Fruit fly (Drosophila melanogaster) whole organism, embryonic: ENCODE data around the gene CG11470.
A peak's percentile ranks its signal among the peaks of the same experiment; 100 is the strongest.

Experiments used
- BEAF-32 ChIP-seq: fragments of 200-800 bp; sonication (Bioruptor generic); optimal IDR thresholded peaks from 3 replicates; lab custom pipeline; 2017; ENCODE audit warnings: missing biosample characterization, missing genetic modification characterization, mild to moderate bottlenecking, moderate library complexity, missing genetic modification reagents
- Bgb ChIP-seq: fragments of 200-800 bp; sonication (Bioruptor generic); IDR thresholded peaks from 2 replicates; pipeline ENCODE4 v1.3.6; 2022; ENCODE audit warnings: missing biosample characterization, missing genetic modification characterization; ENCODE audit not compliant: partially characterized antibody
- CG1024 ChIP-seq: fragments of 200-800 bp; sonication (Bioruptor generic); IDR thresholded peaks from 2 replicates; pipeline ENCODE4 v1.3.6; 2022; ENCODE audit warnings: missing biosample characterization, missing genetic modification characterization
- CG11456 ChIP-seq: fragments of 200-800 bp; sonication (Bioruptor generic); IDR thresholded peaks from 3 replicates; pipeline ENCODE4 v1.3.6; 2022; ENCODE audit warnings: missing biosample characterization, missing genetic modification characterization
- CG11723 ChIP-seq: fragments of 200-800 bp; sonication (Bioruptor generic); optimal IDR thresholded peaks from 2 replicates; lab custom pipeline; 2017; ENCODE audit warnings: missing biosample characterization, mild to moderate bottlenecking, missing genetic modification characterization
- CG12219 ChIP-seq: fragments of 200-800 bp; sonication (Bioruptor generic); optimal IDR thresholded peaks from 3 replicates; lab custom pipeline; 2018; ENCODE audit warnings: missing biosample characterization, mild to moderate bottlenecking, missing genetic modification characterization
- CG14965 ChIP-seq: fragments of 200-800 bp; sonication (Bioruptor generic); optimal IDR thresholded peaks from 2 replicates; lab custom pipeline; 2016; ENCODE audit warnings: missing biosample characterization, missing genetic modification characterization, borderline replicate concordance
- CG15514 ChIP-seq: fragments of 200-800 bp; sonication (Bioruptor generic); optimal IDR thresholded peaks from 3 replicates; lab custom pipeline; 2017; ENCODE audit warnings: missing biosample characterization, missing genetic modification characterization, mild to moderate bottlenecking, moderate library complexity, missing genetic modification reagents
- CG17385 ChIP-seq: fragments of 200-800 bp; sonication (Bioruptor generic); optimal IDR thresholded peaks from 3 replicates; lab custom pipeline; 2018; ENCODE audit warnings: missing biosample characterization, mild to moderate bottlenecking, missing genetic modification characterization
- CG2678 ChIP-seq: fragments of 200-800 bp; sonication (Bioruptor generic); optimal IDR thresholded peaks from 3 replicates; lab custom pipeline; 2019; ENCODE audit warnings: missing biosample characterization, mild to moderate bottlenecking, missing genetic modification characterization, moderate library complexity
- CG30020 ChIP-seq: fragments of 200-800 bp; optimal IDR thresholded peaks from 2 replicates; lab custom pipeline; 2019; ENCODE audit warnings: missing biosample characterization, mild to moderate bottlenecking, missing genetic modification characterization, moderate library complexity
- CG31388 ChIP-seq: fragments of 200-800 bp; sonication (Bioruptor generic); optimal IDR thresholded peaks from 2 replicates; lab custom pipeline; 2016; ENCODE audit warnings: missing biosample characterization, missing genetic modification characterization
- CG32532 ChIP-seq: fragments of 200-800 bp; sonication (Bioruptor generic); IDR thresholded peaks from 2 replicates; pipeline ENCODE4 v1.3.6; 2022; ENCODE audit warnings: missing biosample characterization, missing genetic modification characterization
- CG3847 ChIP-seq: fragments of 200-800 bp; sonication (Bioruptor generic); IDR thresholded peaks from 2 replicates; pipeline ENCODE4 v1.3.6; 2022; ENCODE audit warnings: missing biosample characterization, missing genetic modification characterization
- CG6683 ChIP-seq: fragments of 200-800 bp; sonication (Bioruptor generic); optimal IDR thresholded peaks from 2 replicates; lab custom pipeline; 2017; ENCODE audit warnings: missing biosample characterization, mild to moderate bottlenecking, missing genetic modification characterization, missing genetic modification reagents
- CG6854 ChIP-seq: fragments of 200-800 bp; sonication (Bioruptor generic); optimal IDR thresholded peaks from 3 replicates; lab custom pipeline; 2017; ENCODE audit warnings: missing biosample characterization, mild to moderate bottlenecking, missing genetic modification characterization
- CG7928 ChIP-seq: fragments of 200-800 bp; sonication (Bioruptor generic); optimal IDR thresholded peaks from 2 replicates; lab custom pipeline; 2017; ENCODE audit warnings: missing biosample characterization, mild to moderate bottlenecking, missing genetic modification characterization
- CG7987 ChIP-seq: fragments of 200-800 bp; sonication (Bioruptor generic); optimal IDR thresholded peaks from 2 replicates; lab custom pipeline; 2018; ENCODE audit warnings: missing biosample characterization, mild to moderate bottlenecking, missing genetic modification characterization, moderate library complexity
- CG8944 ChIP-seq: fragments of 200-800 bp; sonication (Bioruptor generic); optimal IDR thresholded peaks from 3 replicates; lab custom pipeline; 2016; ENCODE audit warnings: missing biosample characterization, missing genetic modification characterization
- CTCF ChIP-seq: fragments of 200-800 bp; sonication (Bioruptor generic); optimal IDR thresholded peaks from 2 replicates; lab custom pipeline; 2017; ENCODE audit warnings: missing biosample characterization, mild to moderate bottlenecking, missing genetic modification characterization, moderate library complexity
- Dek ChIP-seq: fragments of 200-800 bp; sonication (Bioruptor generic); optimal IDR thresholded peaks from 3 replicates; lab custom pipeline; 2019; ENCODE audit warnings: missing biosample characterization, mild to moderate bottlenecking, missing genetic modification characterization, moderate library complexity
- Dll ChIP-seq: fragments of 200-800 bp; sonication (Bioruptor generic); IDR thresholded peaks from 4 replicates; pipeline ENCODE4 v1.3.6; 2022; ENCODE audit warnings: missing biosample characterization, missing genetic modification characterization; ENCODE audit not compliant: partially characterized antibody
- E2f1 ChIP-seq: fragments of 200-800 bp; sonication (Bioruptor generic); IDR thresholded peaks from 2 replicates; pipeline ENCODE4 v1.3.6; 2022; ENCODE audit warnings: missing biosample characterization, missing genetic modification characterization
- ERR ChIP-seq: fragments of 200-800 bp; sonication (Bioruptor generic); optimal IDR thresholded peaks from 2 replicates; lab custom pipeline; 2016; ENCODE audit warnings: missing biosample characterization, missing genetic modification characterization
- HLHmδ ChIP-seq: fragments of 200-800 bp; sonication (Bioruptor generic); optimal IDR thresholded peaks from 2 replicates; lab custom pipeline; 2018; ENCODE audit warnings: missing biosample characterization, mild to moderate bottlenecking, missing genetic modification characterization, moderate library complexity
- Kr ChIP-seq: fragments of 200-800 bp; sonication (Bioruptor generic); optimal IDR thresholded peaks from 2 replicates; lab custom pipeline; 2017; ENCODE audit warnings: missing biosample characterization, mild to moderate bottlenecking, missing genetic modification characterization
- Sin3A ChIP-seq: fragments of >200 bp; optimal IDR thresholded peaks from 2 replicates; lab custom pipeline; 2018
- Sox100B ChIP-seq: fragments of 200-800 bp; sonication (Bioruptor generic); optimal IDR thresholded peaks from 3 replicates; lab custom pipeline; 2018; ENCODE audit warnings: missing biosample characterization, mild to moderate bottlenecking, missing genetic modification characterization
- Tbp ChIP-seq: fragments of >200 bp; optimal IDR thresholded peaks from 2 replicates; lab custom pipeline; 2018; ENCODE audit warnings: missing biosample characterization, missing genetic modification characterization
- Usf ChIP-seq: fragments of 200-800 bp; sonication (Bioruptor generic); optimal IDR thresholded peaks from 2 replicates; lab custom pipeline; 2017; ENCODE audit warnings: missing genotype, missing biosample characterization, missing genetic modification characterization
- ab ChIP-seq: fragments of 200-800 bp; sonication (Bioruptor generic); optimal IDR thresholded peaks from 2 replicates; lab custom pipeline; 2016; ENCODE audit warnings: missing biosample characterization, missing genetic modification characterization
- al ChIP-seq: fragments of 200-800 bp; sonication (Bioruptor generic); IDR thresholded peaks from 2 replicates; pipeline ENCODE4 v1.3.6; 2022; ENCODE audit warnings: missing biosample characterization, missing genetic modification characterization
- chm ChIP-seq: fragments of 200-800 bp; sonication (Bioruptor generic); IDR thresholded peaks from 2 replicates; pipeline ENCODE4 v1.3.6; 2022; ENCODE audit warnings: missing biosample characterization, missing genetic modification characterization
- crol ChIP-seq: fragments of 200-800 bp; sonication (Bioruptor generic); IDR thresholded peaks from 2 replicates; pipeline ENCODE4 v1.3.6; 2022; ENCODE audit warnings: missing biosample characterization, missing genetic modification characterization
- crp ChIP-seq, 2 experiments: fragments of 200-800 bp; sonication (Bioruptor generic); optimal IDR thresholded peaks; 2 replicates in 1 of 2; 3 replicates in 1 of 2; lab custom pipeline; 2017; ENCODE audit warnings: missing biosample characterization in 2 of 2, missing genetic modification characterization in 2 of 2, mild to moderate bottlenecking in 1 of 2, moderate library complexity in 1 of 2
- danr ChIP-seq: fragments of 200-800 bp; sonication (Bioruptor generic); IDR thresholded peaks from 2 replicates; pipeline ENCODE4 v1.3.6; 2022; ENCODE audit warnings: missing biosample characterization, missing genetic modification characterization
- dpn ChIP-seq, 2 experiments: fragments of 200-800 bp; sonication (Bioruptor generic); optimal IDR thresholded peaks; 3 replicates each; lab custom pipeline; 2016; ENCODE audit warnings: missing biosample characterization in 2 of 2, missing genetic modification characterization in 2 of 2
- ftz-f1 ChIP-seq: fragments of 200-800 bp; sonication (Bioruptor generic); optimal IDR thresholded peaks from 2 replicates; lab custom pipeline; 2016; ENCODE audit warnings: missing biosample characterization, missing genetic modification characterization
- hb ChIP-seq: fragments of 200-800 bp; sonication (Bioruptor generic); IDR thresholded peaks from 3 replicates; pipeline ENCODE4 v1.3.6; 2022; ENCODE audit warnings: missing biosample characterization, missing genetic modification characterization; ENCODE audit not compliant: partially characterized antibody
- hkb ChIP-seq, 2 experiments: fragments of 200-800 bp in 1 of 2; fragments of >200 bp in 1 of 2; sonication (Bioruptor generic) in 1 of 2; IDR thresholded peaks in 1 of 2; optimal IDR thresholded peaks in 1 of 2; 2 replicates each; pipeline versions ENCODE4 v1.3.6 to Lab custom; 2017 to 2022; ENCODE audit warnings: missing biosample characterization in 1 of 2, missing genetic modification characterization in 1 of 2
- kay ChIP-seq: fragments of 200-800 bp; sonication (Bioruptor generic); optimal IDR thresholded peaks from 2 replicates; lab custom pipeline; 2016; ENCODE audit warnings: missing biosample characterization, missing genetic modification characterization
- lmd ChIP-seq: fragments of 200-800 bp; sonication (Bioruptor generic); IDR thresholded peaks from 2 replicates; pipeline ENCODE4 v1.3.6; 2022; ENCODE audit warnings: missing biosample characterization, missing genetic modification characterization
- mld ChIP-seq: fragments of 200-800 bp; sonication (Bioruptor generic); IDR thresholded peaks from 3 replicates; pipeline ENCODE4 v1.3.6; 2022; ENCODE audit warnings: missing biosample characterization, missing genetic modification characterization; ENCODE audit not compliant: partially characterized antibody
- p53 ChIP-seq: fragments of 200-800 bp; sonication (Bioruptor generic); optimal IDR thresholded peaks from 2 replicates; lab custom pipeline; 2016; ENCODE audit warnings: missing biosample characterization, missing genetic modification characterization
- sc ChIP-seq, 3 experiments: fragments of >200 bp in 2 of 3; fragments of 200-800 bp in 1 of 3; sonication (Bioruptor generic) in 1 of 3; optimal IDR thresholded peaks; 2 replicates in 2 of 3; 3 replicates in 1 of 3; lab custom pipeline; 2017; ENCODE audit warnings: mild to moderate bottlenecking in 1 of 3, missing biosample characterization in 1 of 3, missing genetic modification characterization in 1 of 3, missing genetic modification reagents in 1 of 3
- sd ChIP-seq: fragments of 200-800 bp; sonication (Bioruptor generic); optimal IDR thresholded peaks from 3 replicates; lab custom pipeline; 2018; ENCODE audit warnings: missing biosample characterization, mild to moderate bottlenecking, missing genetic modification characterization, moderate library complexity
- sr ChIP-seq: fragments of 200-800 bp; sonication (Bioruptor generic); IDR thresholded peaks from 3 replicates; pipeline ENCODE4 v1.3.6; 2022; ENCODE audit warnings: missing biosample characterization, missing genetic modification characterization
- wek ChIP-seq: fragments of 200-800 bp; sonication (Bioruptor generic); optimal IDR thresholded peaks from 3 replicates; lab custom pipeline; 2018; ENCODE audit warnings: missing biosample characterization, mild to moderate bottlenecking, missing genetic modification characterization, moderate library complexity
- zen2 ChIP-seq: fragments of 200-800 bp; sonication (Bioruptor generic); IDR thresholded peaks from 3 replicates; pipeline ENCODE4 v1.3.6; 2022; ENCODE audit warnings: missing biosample characterization, missing genetic modification characterization; ENCODE audit not compliant: partially characterized antibody

The CG11470 gene

dm6 chr3R:29592139-29592814 lies 2.7 kb upstream of the CG11470 start (continued):
- TF ChIP-seq CG6683 (GFP tag; lab: Kevin White, UChicago) (no peak), chm (GFP tag; lab: Robert Waterston, UW) (0 out of 2 replicates have a peak, but pooled peaks have one; percentile 48), Kr (no peak), Sox100B (GFP tag; lab: Kevin White, UChicago) (no peak), CTCF (no peak), CG31388 (no peak), CG2678 (tag; lab: Kevin White, UChicago) (no peak), Dek (tag; lab: Kevin White, UChicago) (no peak), p53 (GFP tag; lab: Kevin White, UChicago) (no peak), mld (GFP tag; lab: Robert Waterston, UW) (0 out of 3 replicates have a peak, but pooled peaks have one; percentile 35), al (GFP tag; lab: Robert Waterston, UW) (no peak), CG1024 (GFP tag; lab: Robert Waterston, UW) (no peak), hkb (optimal IDR thresholded peaks at IDR 0.05; lab: Kevin White, UChicago) (no peak), hkb (GFP tag; IDR thresholded peaks at IDR 0.05; lab: Robert Waterston, UW) (no peak), CG17385 (GFP tag; lab: Kevin White, UChicago) (peak; percentile 39), CG7987 (GFP tag; lab: Kevin White, UChicago) (no peak), CG14965 (GFP tag; lab: Kevin White, UChicago) (no peak), BEAF-32 (GFP tag; lab: Kevin White, UChicago) (no peak), CG30020 (tag; lab: Kevin White, UChicago) (no peak), CG6854 (no peak), ftz-f1 (GFP tag; lab: Kevin White, UChicago) (peak; percentile 42), lmd (GFP tag; lab: Robert Waterston, UW) (no peak), CG32532 (GFP tag; lab: Robert Waterston, UW) (no peak), crp (GFP tag; optimal IDR thresholded peaks at IDR 0.05; lab: Kevin White, UChicago) (no peak), Bgb (GFP tag; lab: Robert Waterston, UW) (no peak), zen2 (GFP tag; lab: Robert Waterston, UW) (no peak), Usf (GFP tag; lab: Kevin White, UChicago) (no peak), CG3847 (no peak), sc (optimal IDR thresholded peaks at IDR 0.05; lab: Kevin White, UChicago) (no peak), sc (GFP tag; optimal IDR thresholded peaks at IDR 0.05; lab: Kevin White, UChicago) (no peak), wek (GFP tag; lab: Kevin White, UChicago) (no peak), Dll (GFP tag; lab: Robert Waterston, UW) (no peak), E2f1 (peak; percentile 14; the same call in 1 of the 2 replicates), kay (GFP tag; lab: Kevin White, UChicago) (no peak), CG11723 (GFP tag; lab: Kevin White, UChicago) (no peak), hb (GFP tag; lab: Robert Waterston, UW) (no peak), sd (tag; lab: Kevin White, UChicago) (no peak), CG7928 (GFP tag; lab: Kevin White, UChicago) (no peak), CG8944 (GFP tag; lab: Kevin White, UChicago) (no peak), ab (no peak), CG15514 (GFP tag; lab: Kevin White, UChicago) (no peak), Sin3A (lab: Kevin White, UChicago) (no peak), CG11456 (GFP tag; lab: Robert Waterston, UW) (no peak), Tbp (GFP tag; lab: Kevin White, UChicago) (no peak), CG12219 (no peak), dpn (GFP tag; optimal IDR thresholded peaks at IDR 0.05; lab: Kevin White, UChicago) (no peak), HLHmδ (no peak), danr (no peak), sr (GFP tag; lab: Robert Waterston, UW) (0 out of 3 replicates have a peak, but pooled peaks have one; percentile 35), ERR (no peak), crol (GFP tag; lab: Robert Waterston, UW) (peak; percentile 88)
